Fruit fly (Drosophila melanogaster): Measurements from ENCODE around the gene CG45067.
A peak's percentile ranks its signal among the peaks of the same experiment; 100 is the strongest.

Gene CG45067

DNA sequence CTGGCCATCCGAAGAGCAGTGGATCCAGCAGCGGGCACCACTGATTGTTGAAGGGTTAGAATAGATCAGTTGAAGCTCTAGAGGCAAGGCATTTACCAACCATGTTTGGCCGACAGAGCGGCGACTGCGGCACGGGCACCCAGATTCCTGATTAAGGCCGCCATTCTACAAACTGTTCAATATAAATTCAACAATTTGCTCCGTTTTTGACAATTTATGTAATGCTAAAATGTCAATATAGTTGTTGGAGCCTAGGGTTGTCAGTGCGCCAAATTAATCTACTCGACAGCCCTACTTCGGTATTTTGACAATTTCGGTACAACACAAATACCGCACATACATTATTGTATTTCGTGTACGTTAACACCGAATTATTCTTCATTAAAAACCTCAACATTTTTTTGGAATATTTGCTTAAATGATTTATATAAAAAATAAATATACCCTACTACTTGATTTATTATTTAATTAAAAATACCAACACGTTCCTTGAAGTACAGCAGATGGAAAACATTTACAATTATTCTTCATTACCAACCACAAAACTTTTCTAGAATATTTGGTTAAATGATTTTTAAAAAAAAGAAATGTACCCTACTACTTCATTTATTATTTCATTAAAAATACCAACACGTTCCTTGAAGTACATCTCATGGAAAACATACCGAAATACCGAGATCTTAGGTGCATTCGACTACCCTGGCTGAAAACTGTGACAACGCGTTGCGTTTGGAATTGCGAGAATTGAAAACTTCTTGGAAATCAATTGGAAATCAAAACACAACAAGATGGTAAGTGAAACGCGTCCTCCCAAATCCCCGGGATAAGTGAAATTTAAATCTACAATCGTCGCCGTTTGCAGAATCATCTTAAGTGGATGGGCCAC lies 45.3 kb upstream of the CG45067 start, which contains the start of the genes ND-30 and CG15812 (continued):
- no peak for TF ChIP-seq lov (optimal IDR thresholded peaks at IDR 0.05)
- TF ChIP-seq lov (GFP tag; IDR thresholded peaks at IDR 0.05), result no peak
- no peak for TF ChIP-seq sima (GFP tag; optimal IDR thresholded peaks at IDR 0.05)
- TF ChIP-seq Ravus (GFP tag; IDR thresholded peaks at IDR 0.05), result no peak
- no peak for TF ChIP-seq Med (GFP tag)
- TF ChIP-seq Sry-β (GFP tag; optimal IDR thresholded peaks at IDR 0.05), result no peak
- no peak for TF ChIP-seq psq (GFP tag; optimal IDR thresholded peaks at IDR 0.05)
- no peak for TF ChIP-seq CG7786 (GFP tag; optimal IDR thresholded peaks at IDR 0.05)
- no peak for TF ChIP-seq p53 (GFP tag; optimal IDR thresholded peaks at IDR 0.05)
- TF ChIP-seq Bgb (GFP tag; IDR thresholded peaks at IDR 0.05; ENCODE audit: partially characterized antibody), result no peak
- peak; percentile 69 for TF ChIP-seq MBD-R2 (GFP tag; IDR thresholded peaks at IDR 0.05)
- TF ChIP-seq Neu2 (GFP tag; optimal IDR thresholded peaks at IDR 0.05; ENCODE audit: borderline replicate concordance), result no peak
- TF ChIP-seq CG10654 (GFP tag; optimal IDR thresholded peaks at IDR 0.05), result no peak
- peak; percentile 35 for TF ChIP-seq trem (tag; optimal IDR thresholded peaks at IDR 0.05)
- no peak for TF ChIP-seq Tbp (GFP tag; optimal IDR thresholded peaks at IDR 0.05)
- no peak for TF ChIP-seq CG10147 (GFP tag; optimal IDR thresholded peaks at IDR 0.05)
- TF ChIP-seq CG13894 (tag; optimal IDR thresholded peaks at IDR 0.05), result no peak
- no peak for TF ChIP-seq tll (GFP tag; optimal IDR thresholded peaks at IDR 0.05)
- TF ChIP-seq CG7556 (GFP tag; optimal IDR thresholded peaks at IDR 0.05), result peak; percentile 24
- no peak for TF ChIP-seq gsb-n (tag; optimal IDR thresholded peaks at IDR 0.05)
- no peak for TF ChIP-seq CG11247 (GFP tag; IDR thresholded peaks at IDR 0.05)
- no peak for TF ChIP-seq CG10366 (GFP tag; IDR thresholded peaks at IDR 0.05)
- TF ChIP-seq CG14667 (GFP tag; IDR thresholded peaks at IDR 0.05), result no peak
- TF ChIP-seq CG33213 (GFP tag; optimal IDR thresholded peaks at IDR 0.05), result no peak
- no peak for TF ChIP-seq CG12155 (GFP tag; optimal IDR thresholded peaks at IDR 0.05)
- TF ChIP-seq lmd (GFP tag; IDR thresholded peaks at IDR 0.05), result no peak
- TF ChIP-seq CG9797 (GFP tag; optimal IDR thresholded peaks at IDR 0.05), result peak; percentile 38
- TF ChIP-seq Eip74EF (GFP tag; optimal IDR thresholded peaks at IDR 0.05), result no peak
- no peak for TF ChIP-seq CG34376 (GFP tag; optimal IDR thresholded peaks at IDR 0.05)
- TF ChIP-seq Hand (GFP tag; optimal IDR thresholded peaks at IDR 0.05), result no peak
- TF ChIP-seq hb (GFP tag; IDR thresholded peaks at IDR 0.05; ENCODE audit: partially characterized antibody), result no peak
- TF ChIP-seq cato (GFP tag; optimal IDR thresholded peaks at IDR 0.05; ENCODE audit: borderline replicate concordance), result no peak
- TF ChIP-seq CG7357 (GFP tag; IDR thresholded peaks at IDR 0.05), result no peak
- TF ChIP-seq Sox100B (GFP tag; optimal IDR thresholded peaks at IDR 0.05), result no peak
- TF ChIP-seq CG2129 (GFP tag; IDR thresholded peaks at IDR 0.05; ENCODE audit: partially characterized antibody), result no peak
- TF ChIP-seq CG2202 (tag; optimal IDR thresholded peaks at IDR 0.05), result no peak
- no peak for TF ChIP-seq CG17328 (GFP tag; IDR thresholded peaks at IDR 0.05)
- TF ChIP-seq CG8359 (GFP tag; optimal IDR thresholded peaks at IDR 0.05; ENCODE audit: borderline replicate concordance), result no peak
- no peak for TF ChIP-seq CG11723 (GFP tag; optimal IDR thresholded peaks at IDR 0.05)
- TF ChIP-seq Hr51 (GFP tag; optimal IDR thresholded peaks at IDR 0.05), result no peak
- no peak for TF ChIP-seq jumu (GFP tag; optimal IDR thresholded peaks at IDR 0.05)
- TF ChIP-seq shn (GFP tag; optimal IDR thresholded peaks at IDR 0.05), result no peak
- no peak for TF ChIP-seq CG10959 (GFP tag; IDR thresholded peaks at IDR 0.05)
- TF ChIP-seq chinmo (GFP tag; IDR thresholded peaks at IDR 0.05; ENCODE audit: partially characterized antibody), result 0 out of 4 replicates have a peak, but pooled peaks have one; percentile 29
- no peak for TF ChIP-seq Camta (GFP tag; optimal IDR thresholded peaks at IDR 0.05)
- no peak for TF ChIP-seq ATbp (GFP tag; optimal IDR thresholded peaks at IDR 0.05)
- no peak for TF ChIP-seq CG3163 (GFP tag; optimal IDR thresholded peaks at IDR 0.05)
- TF ChIP-seq CG12219 (GFP tag; optimal IDR thresholded peaks at IDR 0.05), result no peak
- TF ChIP-seq CG31388 (GFP tag; optimal IDR thresholded peaks at IDR 0.05), result no peak

All from whole organism, embryonic.